Worm (Caenorhabditis elegans) whole organism, mixed stage, embryonic: ENCODE results near the gene nhr-145.

Experiments used
- blmp-1 ChIP-seq: fragments of 150-350 bp; optimal IDR thresholded peaks from 2 replicates; lab custom pipeline; 2014; ENCODE audit warnings: missing biosample characterization, missing genetic modification characterization
- pha-4 ChIP-seq: fragments of 150-350 bp; optimal IDR thresholded peaks from 2 replicates; lab custom pipeline; 2018; ENCODE audit warnings: missing biosample characterization, missing genetic modification reagents, missing genetic modification characterization

DNA sequence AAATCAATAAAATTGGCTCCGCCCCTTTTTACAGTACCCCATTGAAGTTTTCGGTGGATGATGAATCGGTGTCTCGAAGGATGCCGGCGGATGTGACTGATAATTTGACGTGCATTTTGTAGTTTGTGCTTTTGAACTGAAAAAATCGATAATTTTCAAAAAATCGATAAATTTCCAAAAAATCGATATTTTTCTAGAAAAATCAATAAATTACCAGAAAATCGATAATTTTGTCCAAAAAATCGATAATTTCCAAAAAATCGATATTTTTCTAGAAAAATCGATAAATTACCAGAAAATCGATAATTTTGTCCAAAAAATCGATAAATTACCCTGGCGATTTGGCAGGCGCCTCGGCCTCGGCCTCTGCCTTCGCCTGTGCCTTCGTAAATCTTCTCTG lies 12.0 kb downstream of the nhr-145 start:
- TF ChIP-seq blmp-1 (tag; lab: Kevin White, UChicago): no peak
- no peak for TF ChIP-seq pha-4 (tag; lab: Kevin White, UChicago)
